Fruit fly (Drosophila melanogaster): ENCODE data around the gene Hex-t1.

DNA sequence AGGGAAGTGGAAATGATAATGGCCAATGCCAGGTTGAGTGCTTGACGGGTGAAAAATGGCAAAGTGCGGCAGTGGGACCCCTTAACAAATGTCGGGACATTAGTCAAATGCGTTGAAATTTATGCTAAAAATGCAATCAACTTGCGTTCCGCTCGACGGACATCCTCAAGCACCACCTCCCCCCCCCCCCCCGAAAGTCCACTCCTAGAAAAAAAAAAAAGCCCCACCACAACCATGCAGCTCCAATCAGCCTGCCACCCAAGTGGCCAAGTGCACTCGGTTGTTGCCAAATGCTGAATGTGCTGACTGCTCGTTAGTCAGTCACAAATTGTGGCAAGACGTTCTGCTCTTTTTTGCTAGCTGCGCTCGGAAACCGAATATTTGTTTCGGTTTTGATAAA lies 29.8 kb downstream of the Hex-t1 start:
- no peak for TF ChIP-seq pan (optimal IDR thresholded peaks at IDR 0.05)
- TF ChIP-seq psq (optimal IDR thresholded peaks at IDR 0.05) = no peak
